Fruit fly (Drosophila melanogaster): ENCODE measurements around the gene CG13369.

DNA sequence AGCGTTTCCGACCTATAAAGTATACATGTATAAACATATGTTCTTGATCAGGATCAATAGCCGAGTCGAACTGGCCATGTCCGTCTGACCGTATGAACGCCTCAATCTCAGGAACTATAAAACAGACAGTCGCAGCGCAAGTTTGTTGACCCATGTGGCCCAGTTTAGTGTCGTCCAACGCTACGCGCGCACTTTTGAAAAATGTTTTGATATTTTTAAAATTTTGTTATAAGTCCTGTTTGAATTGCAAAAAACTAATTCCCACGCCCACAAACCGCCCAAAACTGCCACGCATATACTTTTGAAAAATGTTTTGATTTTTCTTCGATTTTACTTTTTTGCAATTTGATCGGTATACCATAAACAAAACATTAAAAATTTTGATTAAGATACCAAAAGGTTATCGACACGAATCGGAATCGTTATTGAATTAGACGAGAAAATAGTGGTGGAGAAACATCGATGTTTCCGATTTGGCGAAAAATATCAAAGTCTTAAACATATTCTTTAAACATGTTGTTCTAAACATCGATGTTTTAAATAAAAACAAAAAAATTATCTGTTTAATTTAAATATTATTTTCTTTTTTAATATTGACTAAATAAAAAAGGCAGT, 23.2 kb downstream of the CG13369 start:
- TF ChIP-seq CTCF (optimal IDR thresholded peaks at IDR 0.05) (no peak), CG8478 (optimal IDR thresholded peaks at IDR 0.05) (no peak)
